Fruit fly (Drosophila melanogaster): Measurements from ENCODE around the gene CG13950.

CG13950 gene

dm6 chr2L:857897-858517 lies 2.0 kb upstream of the CG13950 start (continued):
- TF ChIP-seq E2f1 (GFP tag; IDR thresholded peaks at IDR 0.05) (peak; percentile 64), ase (GFP tag; IDR thresholded peaks at IDR 0.05) (no peak), fd102C (GFP tag; optimal IDR thresholded peaks at IDR 0.05) (no peak), tx (GFP tag; optimal IDR thresholded peaks at IDR 0.05) (no peak), CG4328 (GFP tag; optimal IDR thresholded peaks at IDR 0.05) (no peak), usp (GFP tag; optimal IDR thresholded peaks at IDR 0.05) (no peak), CG6175 (GFP tag; IDR thresholded peaks at IDR 0.05) (no peak), CG2875 (GFP tag; optimal IDR thresholded peaks at IDR 0.05) (peak; percentile 25), CG2202 (tag; optimal IDR thresholded peaks at IDR 0.05) (no peak), gsb (GFP tag; IDR thresholded peaks at IDR 0.05) (no peak), CG7372 (GFP tag; IDR thresholded peaks at IDR 0.05) (0 out of 2 replicates have a peak, but pooled peaks have one; percentile 12), CG10959 (GFP tag; IDR thresholded peaks at IDR 0.05) (no peak), emc (GFP tag; optimal IDR thresholded peaks at IDR 0.05) (no peak), stwl (tag; optimal IDR thresholded peaks at IDR 0.05) (no peak), ftz-f1 (GFP tag; optimal IDR thresholded peaks at IDR 0.05) (no peak), hth (optimal IDR thresholded peaks at IDR 0.05) (no peak), CG17568 (GFP tag; optimal IDR thresholded peaks at IDR 0.05) (no peak), lbe (GFP tag; optimal IDR thresholded peaks at IDR 0.05) (no peak), Ptx1 (GFP tag; IDR thresholded peaks at IDR 0.05) (peak; percentile 54), psq (GFP tag; optimal IDR thresholded peaks at IDR 0.05) (no peak), CG34224 (GFP tag; IDR thresholded peaks at IDR 0.05; ENCODE audit: partially characterized antibody) (no peak), disco-r (GFP tag; optimal IDR thresholded peaks at IDR 0.05) (peak; percentile 57), mam (GFP tag; optimal IDR thresholded peaks at IDR 0.05) (peak; percentile 57), unc-4 (GFP tag; IDR thresholded peaks at IDR 0.05; ENCODE audit: partially characterized antibody) (no peak), CG12155 (GFP tag; optimal IDR thresholded peaks at IDR 0.05) (no peak), CG34376 (GFP tag; optimal IDR thresholded peaks at IDR 0.05) (peak; percentile 7), CkIIα-i1 (GFP tag; IDR thresholded peaks at IDR 0.05) (no peak), sens-2 (GFP tag; IDR thresholded peaks at IDR 0.05) (no peak), so (GFP tag; IDR thresholded peaks at IDR 0.05) (0 out of 3 replicates have a peak, but pooled peaks have one; percentile 50), CrebB (tag; optimal IDR thresholded peaks at IDR 0.05) (peak; percentile 16), Mrtf (GFP tag; IDR thresholded peaks at IDR 0.05) (peak; percentile 44; the same call in 1 of the 3 replicates), pum (GFP tag; optimal IDR thresholded peaks at IDR 0.05) (no peak), p53 (GFP tag; optimal IDR thresholded peaks at IDR 0.05) (no peak), repo (GFP tag; optimal IDR thresholded peaks at IDR 0.05) (no peak), CG4424 (GFP tag; optimal IDR thresholded peaks at IDR 0.05) (peak; percentile 32), crp (GFP tag; optimal IDR thresholded peaks at IDR 0.05) (no peak), zfh1 (GFP tag; IDR thresholded peaks at IDR 0.05) (peak; percentile 56; the same call in 1 of the 3 replicates), stc (GFP tag; IDR thresholded peaks at IDR 0.05) (peak; percentile 52), CG12104 (GFP tag; optimal IDR thresholded peaks at IDR 0.05) (peak; percentile 38), aop (GFP tag; IDR thresholded peaks at IDR 0.05) (no peak), Xbp1 (GFP tag; optimal IDR thresholded peaks at IDR 0.05) (peak; percentile 72), D (optimal IDR thresholded peaks at IDR 0.05) (no peak), D (GFP tag; optimal IDR thresholded peaks at IDR 0.05) (peak; percentile 41), CG9609 (GFP tag; optimal IDR thresholded peaks at IDR 0.05) (peak; percentile 42), CG10267 (tag; optimal IDR thresholded peaks at IDR 0.05) (peak; percentile 41), gce (GFP tag; IDR thresholded peaks at IDR 0.05) (no peak), pb (GFP tag; optimal IDR thresholded peaks at IDR 0.05) (no peak), CG7839 (tag; optimal IDR thresholded peaks at IDR 0.05) (peak; percentile 66), inv (GFP tag; IDR thresholded peaks at IDR 0.05; ENCODE audit: partially characterized antibody) (no peak), CG13424 (tag; optimal IDR thresholded peaks at IDR 0.05) (peak; percentile 53), gcm2 (GFP tag; optimal IDR thresholded peaks at IDR 0.05) (no peak), CG11398 (GFP tag; optimal IDR thresholded peaks at IDR 0.05) (peak; percentile 9)

All from whole organism, embryonic.